Fruit fly (Drosophila melanogaster) whole organism, embryonic: ENCODE results near the gene CG33325.

Experiments
- ATbp ChIP-seq: fragments of 200-800 bp; sonication (Bioruptor generic); optimal IDR thresholded peaks from 2 replicates; lab custom pipeline; 2017; ENCODE audit warnings: missing biosample characterization, mild to moderate bottlenecking, missing genetic modification characterization, missing genetic modification reagents
- Atf-2 ChIP-seq: fragments of 200-800 bp; sonication (Bioruptor generic); optimal IDR thresholded peaks from 2 replicates; lab custom pipeline; 2016; ENCODE audit warnings: missing biosample characterization, missing genetic modification characterization
- C15 ChIP-seq: fragments of 200-800 bp; sonication (Bioruptor generic); IDR thresholded peaks from 3 replicates; pipeline ENCODE4 v1.3.6; 2022; ENCODE audit warnings: missing biosample characterization, missing genetic modification characterization
- CG10267 ChIP-seq: fragments of 200-800 bp; sonication (Bioruptor generic); optimal IDR thresholded peaks from 2 replicates; lab custom pipeline; 2018; ENCODE audit warnings: missing biosample characterization, mild to moderate bottlenecking, missing genetic modification characterization, moderate library complexity
- CG10565 ChIP-seq: fragments of 200-800 bp; sonication (Bioruptor generic); optimal IDR thresholded peaks from 3 replicates; lab custom pipeline; 2016; ENCODE audit warnings: missing biosample characterization, mild to moderate bottlenecking, missing genetic modification characterization
- CG10654 ChIP-seq: fragments of 200-800 bp; sonication (Bioruptor generic); optimal IDR thresholded peaks from 2 replicates; lab custom pipeline; 2016; ENCODE audit warnings: missing biosample characterization, missing genetic modification characterization
- CG10979 ChIP-seq: fragments of 200-800 bp; sonication (Bioruptor generic); optimal IDR thresholded peaks from 2 replicates; lab custom pipeline; 2018; ENCODE audit warnings: missing biosample characterization, mild to moderate bottlenecking, missing genetic modification characterization, moderate library complexity
- CG11696 ChIP-seq: fragments of 200-800 bp; sonication (Bioruptor generic); IDR thresholded peaks from 2 replicates; pipeline ENCODE4 v1.3.6; 2022; ENCODE audit warnings: missing biosample characterization, missing genetic modification characterization
- CG15073 ChIP-seq: fragments of 200-800 bp; sonication (Bioruptor generic); optimal IDR thresholded peaks from 2 replicates; lab custom pipeline; 2016; ENCODE audit warnings: missing biosample characterization, missing genetic modification characterization
- CG17912 ChIP-seq: fragments of 200-800 bp; sonication (Bioruptor generic); optimal IDR thresholded peaks from 2 replicates; lab custom pipeline; 2018; ENCODE audit warnings: missing biosample characterization, mild to moderate bottlenecking, missing genetic modification characterization
- CG18262 ChIP-seq: fragments of 200-800 bp; optimal IDR thresholded peaks from 3 replicates; lab custom pipeline; 2019; ENCODE audit warnings: missing biosample characterization, mild to moderate bottlenecking, missing genetic modification characterization, moderate library complexity
- CG34224 ChIP-seq: fragments of 200-800 bp; sonication (Bioruptor generic); IDR thresholded peaks from 3 replicates; pipeline ENCODE4 v1.3.6; 2022; ENCODE audit warnings: missing biosample characterization, missing genetic modification characterization; ENCODE audit not compliant: partially characterized antibody
- CG4707 ChIP-seq: fragments of 200-800 bp; sonication (Bioruptor generic); optimal IDR thresholded peaks from 2 replicates; lab custom pipeline; 2018; ENCODE audit warnings: missing biosample characterization, mild to moderate bottlenecking, missing genetic modification characterization, moderate library complexity
- CG6654 ChIP-seq: fragments of 200-800 bp; sonication (Bioruptor generic); optimal IDR thresholded peaks from 2 replicates; lab custom pipeline; 2017; ENCODE audit warnings: missing biosample characterization, mild to moderate bottlenecking, missing genetic modification characterization
- CG7839 ChIP-seq: fragments of 200-800 bp; sonication (Bioruptor generic); optimal IDR thresholded peaks from 3 replicates; lab custom pipeline; 2018; ENCODE audit warnings: missing biosample characterization, mild to moderate bottlenecking, missing genetic modification characterization, moderate library complexity
- CG9609 ChIP-seq: fragments of 200-800 bp; sonication (Bioruptor generic); optimal IDR thresholded peaks from 3 replicates; lab custom pipeline; 2016; ENCODE audit warnings: missing biosample characterization, missing genetic modification characterization
- CG9727 ChIP-seq: fragments of 200-800 bp; sonication (Bioruptor generic); optimal IDR thresholded peaks from 3 replicates; lab custom pipeline; 2017; ENCODE audit warnings: missing biosample characterization, mild to moderate bottlenecking, missing genetic modification characterization
- CTCF ChIP-seq: fragments of 200-800 bp; sonication (Bioruptor generic); optimal IDR thresholded peaks from 2 replicates; lab custom pipeline; 2017; ENCODE audit warnings: missing biosample characterization, mild to moderate bottlenecking, missing genetic modification characterization, moderate library complexity
- D19B ChIP-seq: fragments of 200-800 bp; sonication (Bioruptor generic); optimal IDR thresholded peaks from 2 replicates; lab custom pipeline; 2017; ENCODE audit warnings: missing biosample characterization, mild to moderate bottlenecking, missing genetic modification characterization
- Dad ChIP-seq: fragments of 200-800 bp; sonication (Bioruptor generic); optimal IDR thresholded peaks from 3 replicates; lab custom pipeline; 2016; ENCODE audit warnings: missing biosample characterization, missing genetic modification characterization
- Dfd ChIP-seq, 2 experiments: fragments of >200 bp; optimal IDR thresholded peaks; 2 replicates each; lab custom pipeline; 2017; ENCODE audit warnings: missing biosample characterization in 2 of 2, missing genetic modification characterization in 2 of 2
- Doc2 ChIP-seq: fragments of 200-800 bp; sonication (Bioruptor generic); IDR thresholded peaks from 2 replicates; pipeline ENCODE4 v1.3.6; 2022; ENCODE audit warnings: missing biosample characterization, missing genetic modification characterization
- Fer2 ChIP-seq: fragments of 200-800 bp; sonication (Bioruptor generic); optimal IDR thresholded peaks from 2 replicates; lab custom pipeline; 2018; ENCODE audit warnings: missing biosample characterization, mild to moderate bottlenecking, missing genetic modification characterization, moderate library complexity
- Hr39 ChIP-seq: fragments of >200 bp; optimal IDR thresholded peaks from 2 replicates; lab custom pipeline; 2017
- Jarid2 ChIP-seq: fragments of 200-800 bp; sonication (Bioruptor generic); optimal IDR thresholded peaks from 3 replicates; lab custom pipeline; 2017; ENCODE audit warnings: mild to moderate bottlenecking, missing biosample characterization, missing genetic modification reagents, missing genetic modification characterization
- Lhr ChIP-seq: fragments of 200-800 bp; sonication (Bioruptor generic); optimal IDR thresholded peaks from 3 replicates; lab custom pipeline; 2017; ENCODE audit warnings: mild to moderate bottlenecking, missing biosample characterization, missing genetic modification reagents, missing genetic modification characterization
- Lpt ChIP-seq: fragments of >200 bp; optimal IDR thresholded peaks from 2 replicates; lab custom pipeline; 2018; ENCODE audit warnings: missing biosample characterization, missing genetic modification characterization
- Neu2 ChIP-seq: fragments of 200-800 bp; sonication (Bioruptor generic); optimal IDR thresholded peaks from 3 replicates; lab custom pipeline; 2016; ENCODE audit warnings: missing biosample characterization, missing genetic modification characterization, borderline replicate concordance
- Sin3A ChIP-seq: fragments of >200 bp; optimal IDR thresholded peaks from 2 replicates; lab custom pipeline; 2018
- Sox102F ChIP-seq: fragments of 200-800 bp; sonication (Bioruptor generic); optimal IDR thresholded peaks from 2 replicates; lab custom pipeline; 2018; ENCODE audit warnings: missing biosample characterization, mild to moderate bottlenecking, missing genetic modification characterization, moderate library complexity
- Xbp1 ChIP-seq: fragments of 200-800 bp; sonication (Bioruptor generic); optimal IDR thresholded peaks from 3 replicates; lab custom pipeline; 2016; ENCODE audit warnings: missing biosample characterization, mild to moderate bottlenecking, missing genetic modification characterization
- ab ChIP-seq: fragments of 200-800 bp; sonication (Bioruptor generic); optimal IDR thresholded peaks from 2 replicates; lab custom pipeline; 2016; ENCODE audit warnings: missing biosample characterization, missing genetic modification characterization
- chif ChIP-seq, 2 experiments: fragments of 200-800 bp; sonication (Bioruptor generic); optimal IDR thresholded peaks; 3 replicates each; lab custom pipeline; 2016; ENCODE audit warnings: missing biosample characterization in 2 of 2, missing genetic modification characterization in 2 of 2
- corto ChIP-seq: fragments of 200-800 bp; sonication (Bioruptor generic); optimal IDR thresholded peaks from 2 replicates; lab custom pipeline; 2016; ENCODE audit warnings: missing biosample characterization, mild to moderate bottlenecking, missing genetic modification characterization, moderate library complexity
- esg ChIP-seq: fragments of 200-800 bp; sonication (Bioruptor generic); conservative IDR thresholded peaks from 2 replicates; pipeline ENCODE4 v1.3.6; 2022; ENCODE audit warnings: missing biosample characterization, missing genetic modification characterization
- fd102C ChIP-seq: fragments of 200-800 bp; sonication (Bioruptor generic); optimal IDR thresholded peaks from 2 replicates; lab custom pipeline; 2018; ENCODE audit warnings: missing biosample characterization, mild to moderate bottlenecking, missing genetic modification characterization, moderate library complexity
- fru ChIP-seq: fragments of >200 bp; optimal IDR thresholded peaks from 2 replicates; lab custom pipeline; 2017
- gsb ChIP-seq: fragments of 200-800 bp; sonication (Bioruptor generic); IDR thresholded peaks from 2 replicates; pipeline ENCODE4 v1.3.6; 2022; ENCODE audit warnings: missing biosample characterization, missing genetic modification characterization
- gt ChIP-seq: fragments of 200-800 bp; sonication (Bioruptor generic); IDR thresholded peaks from 2 replicates; pipeline ENCODE4 v1.3.6; 2022; ENCODE audit warnings: missing biosample characterization, missing genetic modification characterization
- ind ChIP-seq: fragments of 200-800 bp; sonication (Bioruptor generic); optimal IDR thresholded peaks from 3 replicates; lab custom pipeline; 2016; ENCODE audit warnings: missing biosample characterization, missing genetic modification characterization
- lola ChIP-seq, 3 experiments: fragments of >200 bp in 2 of 3; fragments of 200-800 bp in 1 of 3; sonication (Bioruptor generic) in 1 of 3; optimal IDR thresholded peaks; 2 replicates each; lab custom pipeline; 2017 to 2019; ENCODE audit warnings: missing biosample characterization in 3 of 3, missing genetic modification characterization in 3 of 3, mild to moderate bottlenecking in 1 of 3, moderate library complexity in 1 of 3
- mirr ChIP-seq: fragments of 200-800 bp; sonication (Bioruptor generic); optimal IDR thresholded peaks from 3 replicates; lab custom pipeline; 2018; ENCODE audit warnings: missing biosample characterization, mild to moderate bottlenecking, missing genetic modification characterization
- mld ChIP-seq: fragments of 200-800 bp; sonication (Bioruptor generic); IDR thresholded peaks from 3 replicates; pipeline ENCODE4 v1.3.6; 2022; ENCODE audit warnings: missing biosample characterization, missing genetic modification characterization; ENCODE audit not compliant: partially characterized antibody
- pita ChIP-seq: fragments of 200-800 bp; sonication (Bioruptor generic); optimal IDR thresholded peaks from 2 replicates; lab custom pipeline; 2017; ENCODE audit warnings: missing biosample characterization, mild to moderate bottlenecking, missing genetic modification characterization
- ranshi ChIP-seq: fragments of 200-800 bp; sonication (Bioruptor generic); IDR thresholded peaks from 2 replicates; pipeline ENCODE4 v1.3.6; 2022; ENCODE audit warnings: missing biosample characterization, missing genetic modification characterization
- schlank ChIP-seq: fragments of 200-800 bp; sonication (Bioruptor generic); optimal IDR thresholded peaks from 2 replicates; lab custom pipeline; 2018; ENCODE audit warnings: missing biosample characterization, mild to moderate bottlenecking, missing genetic modification characterization
- sens ChIP-seq: fragments of 200-800 bp; sonication (Bioruptor generic); peaks from one replicate; lab custom pipeline; 2016; ENCODE audit warnings: missing biosample characterization, missing genetic modification characterization
- shn ChIP-seq: fragments of 200-800 bp; sonication (Bioruptor generic); optimal IDR thresholded peaks from 3 replicates; lab custom pipeline; 2016; ENCODE audit warnings: missing biosample characterization, missing genetic modification characterization
- tx ChIP-seq: fragments of 200-800 bp; sonication (Bioruptor generic); optimal IDR thresholded peaks from 2 replicates; lab custom pipeline; 2016; ENCODE audit warnings: missing biosample characterization, missing genetic modification characterization
- usp ChIP-seq: fragments of >200 bp; optimal IDR thresholded peaks from 2 replicates; lab custom pipeline; 2017; ENCODE audit warnings: missing biosample characterization, missing genetic modification characterization
- vnd ChIP-seq: fragments of 200-800 bp; sonication (Bioruptor generic); IDR thresholded peaks from 3 replicates; pipeline ENCODE4 v1.3.6; 2022; ENCODE audit warnings: missing biosample characterization, missing genetic modification characterization; ENCODE audit not compliant: partially characterized antibody
- wek ChIP-seq: fragments of 200-800 bp; sonication (Bioruptor generic); optimal IDR thresholded peaks from 3 replicates; lab custom pipeline; 2018; ENCODE audit warnings: missing biosample characterization, mild to moderate bottlenecking, missing genetic modification characterization, moderate library complexity
- yki ChIP-seq: fragments of >200 bp; optimal IDR thresholded peaks from 3 replicates; lab custom pipeline; 2018

Gene CG33325

dm6 chr3R:8652731-8653130 lies 27.1 kb downstream of the CG33325 start, which contains the start of the genes Sys1 and Dhod (continued):
- TF ChIP-seq Lhr (GFP tag; lab: Kevin White, UChicago), result no peak
- 0 out of 3 replicates have a peak, but pooled peaks have one; percentile 40 for TF ChIP-seq C15 (GFP tag; lab: Robert Waterston, UW)
- TF ChIP-seq mirr (GFP tag; lab: Kevin White, UChicago), result no peak
- TF ChIP-seq CTCF (GFP tag; lab: Kevin White, UChicago), result peak; percentile 13
- TF ChIP-seq CG10979 (tag; lab: Kevin White, UChicago), result peak; percentile 61
- TF ChIP-seq ranshi (GFP tag; lab: Robert Waterston, UW), result 0 out of 2 replicates have a peak, but pooled peaks have one; percentile 35
- TF ChIP-seq Sin3A (lab: Kevin White, UChicago), result peak; percentile 45
- TF ChIP-seq usp, result no peak
- TF ChIP-seq Dad, result peak; percentile 62
- no peak for TF ChIP-seq CG11696 (GFP tag; lab: Robert Waterston, UW)
- TF ChIP-seq fd102C (GFP tag; lab: Kevin White, UChicago), result no peak
- no peak for TF ChIP-seq CG6654
- peak; percentile 29 to 57 for TF ChIP-seq chif (GFP tag; optimal IDR thresholded peaks at IDR 0.05; lab: Kevin White, UChicago)
- TF ChIP-seq shn, result peak; percentile 49
- TF ChIP-seq ind (GFP tag; lab: Kevin White, UChicago), result peak; percentile 76
- TF ChIP-seq CG10565, result no peak
- no peak for TF ChIP-seq Lpt (GFP tag; lab: Kevin White, UChicago)
- TF ChIP-seq Jarid2, result no peak
- peak; percentile 49 for TF ChIP-seq esg (GFP tag; lab: Robert Waterston, UW)
- TF ChIP-seq CG9727, result peak; percentile 64
- TF ChIP-seq Doc2 (GFP tag; lab: Robert Waterston, UW), result no peak
- TF ChIP-seq tx, result peak; percentile 22
- TF ChIP-seq pita, result no peak
- TF ChIP-seq ab (GFP tag; lab: Kevin White, UChicago), result peak; percentile 41
- peak; percentile 57 for TF ChIP-seq CG18262 (tag; lab: Kevin White, UChicago)
- TF ChIP-seq gsb (GFP tag; lab: Robert Waterston, UW), result no peak
- TF ChIP-seq D19B, result no peak
- no peak for TF ChIP-seq schlank (tag; lab: Kevin White, UChicago)
- TF ChIP-seq Dfd (GFP tag; optimal IDR thresholded peaks at IDR 0.05; lab: Kevin White, UChicago), result no peak
- TF ChIP-seq yki (lab: Kevin White, UChicago), result no peak
- TF ChIP-seq CG15073 (GFP tag; lab: Kevin White, UChicago), result no peak
- TF ChIP-seq fru (lab: Kevin White, UChicago), result no peak
- peak; percentile 94 for TF ChIP-seq CG34224 (GFP tag; lab: Robert Waterston, UW)
- TF ChIP-seq Atf-2 (GFP tag; lab: Kevin White, UChicago), result peak; percentile 51
- no peak for TF ChIP-seq gt (GFP tag; lab: Robert Waterston, UW)
- TF ChIP-seq corto, result peak; percentile 60
- TF ChIP-seq CG9609, result peak; percentile 67
- no peak for TF ChIP-seq Fer2
- TF ChIP-seq mld (GFP tag; lab: Robert Waterston, UW), result 0 out of 3 replicates have a peak, but pooled peaks have one; percentile 10
- TF ChIP-seq sens (GFP tag; lab: Kevin White, UChicago), result peak; percentile 96
- peak; percentile 62 for TF ChIP-seq Sox102F
- TF ChIP-seq Hr39 (lab: Kevin White, UChicago), result no peak
- no peak for TF ChIP-seq CG17912
- peak; percentile 85 for TF ChIP-seq vnd (GFP tag; lab: Robert Waterston, UW)
- peak; percentile 71 for TF ChIP-seq CG10267 (tag; lab: Kevin White, UChicago)
- TF ChIP-seq Neu2, result no peak
- peak; percentile 47 for TF ChIP-seq CG10654
- no peak for TF ChIP-seq ATbp
- TF ChIP-seq CG7839 (tag; lab: Kevin White, UChicago), result peak; percentile 59
- peak in 1 of 3 experiments; percentile 47 for TF ChIP-seq lola (GFP tag; optimal IDR thresholded peaks at IDR 0.05; lab: Kevin White, UChicago)
- TF ChIP-seq CG4707 (GFP tag; lab: Kevin White, UChicago), result no peak
- TF ChIP-seq Xbp1 (GFP tag; lab: Kevin White, UChicago), result peak; percentile 76
- no peak for TF ChIP-seq wek (GFP tag; lab: Kevin White, UChicago)
